Worm (Caenorhabditis elegans) whole organism, mixed stage, embryonic: Measurements from ENCODE around the gene T19D12.10.

Source experiments
- M03D4.4 ChIP-seq: sonication (generic microtip); optimal IDR thresholded peaks from 2 replicates; lab custom pipeline; 2017; ENCODE audit warnings: mild to moderate bottlenecking, missing genetic modification characterization, missing compliant biosample characterization
- bed-3 ChIP-seq: fragments of 200-800 bp; sonication (Bioruptor generic); optimal IDR thresholded peaks from 3 replicates; lab custom pipeline; 2018; ENCODE audit warnings: mild to moderate bottlenecking, missing genetic modification characterization, moderate library complexity, missing compliant biosample characterization
- blmp-1 ChIP-seq: fragments of 150-350 bp; optimal IDR thresholded peaks from 2 replicates; lab custom pipeline; 2014; ENCODE audit warnings: missing biosample characterization, missing genetic modification characterization
- ceh-39 ChIP-seq: fragments of 150-350 bp; optimal IDR thresholded peaks from 2 replicates; lab custom pipeline; 2014; ENCODE audit warnings: missing biosample characterization, missing genetic modification characterization
- ceh-43 ChIP-seq: fragments of 200-800 bp; sonication (Bioruptor generic); optimal IDR thresholded peaks from 2 replicates; lab custom pipeline; 2018; ENCODE audit warnings: mild to moderate bottlenecking, missing genetic modification characterization, moderate library complexity, missing compliant biosample characterization
- ceh-83 ChIP-seq: fragments of 200-800 bp; sonication (Bioruptor generic); optimal IDR thresholded peaks from 2 replicates; lab custom pipeline; 2018; ENCODE audit warnings: mild to moderate bottlenecking, missing genetic modification characterization, missing compliant biosample characterization
- ces-1 ChIP-seq: fragments of 150-350 bp; optimal IDR thresholded peaks from 2 replicates; lab custom pipeline; 2014; ENCODE audit warnings: missing biosample characterization, missing genetic modification reagents, missing genetic modification characterization
- drap-1 ChIP-seq: fragments of 200-800 bp; sonication (Bioruptor generic); optimal IDR thresholded peaks from 3 replicates; lab custom pipeline; 2018; ENCODE audit warnings: mild to moderate bottlenecking, missing genetic modification characterization, missing compliant biosample characterization
- elt-1 ChIP-seq: sonication (generic microtip); optimal IDR thresholded peaks from 2 replicates; lab custom pipeline; 2017; ENCODE audit warnings: missing genetic modification characterization, mild to moderate bottlenecking, missing compliant biosample characterization, antibody characterized with exemption, moderate library complexity, borderline replicate concordance; ENCODE audit not compliant: insufficient read depth
- elt-3 ChIP-seq: fragments of 150-350 bp; optimal IDR thresholded peaks from 2 replicates; lab custom pipeline; 2014; ENCODE audit warnings: missing biosample characterization, missing genetic modification characterization
- flh-1 ChIP-seq: fragments of 200-800 bp; sonication (Bioruptor generic); optimal IDR thresholded peaks from 2 replicates; lab custom pipeline; 2018; ENCODE audit warnings: mild to moderate bottlenecking, missing genetic modification characterization, moderate library complexity, missing compliant biosample characterization
- ham-2 ChIP-seq: fragments of 200-800 bp; sonication (Bioruptor generic); optimal IDR thresholded peaks from 2 replicates; lab custom pipeline; 2018; ENCODE audit warnings: mild to moderate bottlenecking, missing genetic modification characterization, missing compliant biosample characterization
- hlh-1 ChIP-seq: fragments of 150-350 bp; optimal IDR thresholded peaks from 2 replicates; lab custom pipeline; 2014; ENCODE audit warnings: missing biosample characterization, missing genetic modification reagents, missing genetic modification characterization
- lin-13 ChIP-seq: fragments of 150-350 bp; optimal IDR thresholded peaks from 2 replicates; lab custom pipeline; 2014; ENCODE audit warnings: missing biosample characterization, missing genetic modification characterization
- lin-32 ChIP-seq: fragments of 200-800 bp; sonication (Bioruptor generic); optimal IDR thresholded peaks from 2 replicates; lab custom pipeline; 2018; ENCODE audit warnings: mild to moderate bottlenecking, missing genetic modification characterization, missing compliant biosample characterization
- lsy-2 ChIP-seq: fragments of 150-350 bp; optimal IDR thresholded peaks from 2 replicates; lab custom pipeline; 2014; ENCODE audit warnings: missing biosample characterization, missing genetic modification characterization
- mab-5 ChIP-seq: fragments of 150-350 bp; optimal IDR thresholded peaks from 2 replicates; lab custom pipeline; 2014; ENCODE audit warnings: missing biosample characterization, missing genetic modification characterization
- mls-2 ChIP-seq: sonication (generic microtip); optimal IDR thresholded peaks from 2 replicates; lab custom pipeline; 2016; ENCODE audit warnings: mild to moderate bottlenecking, missing genetic modification characterization, moderate library complexity, missing compliant biosample characterization
- nhr-12 ChIP-seq: fragments of 150-350 bp; optimal IDR thresholded peaks from 2 replicates; lab custom pipeline; 2014; ENCODE audit warnings: missing biosample characterization, missing genetic modification characterization
- nhr-76 ChIP-seq: sonication (generic microtip); optimal IDR thresholded peaks from 2 replicates; lab custom pipeline; 2017; ENCODE audit warnings: missing biosample characterization, missing genetic modification characterization
- pha-4 ChIP-seq: fragments of 150-350 bp; optimal IDR thresholded peaks from 2 replicates; lab custom pipeline; 2018; ENCODE audit warnings: missing biosample characterization, missing genetic modification reagents, missing genetic modification characterization
- snpc-4 ChIP-seq: fragments of 150-350 bp; optimal IDR thresholded peaks from 2 replicates; lab custom pipeline; 2014; ENCODE audit warnings: missing biosample characterization, missing genetic modification characterization
- tbx-8 ChIP-seq: fragments of 200-800 bp; sonication (Bioruptor generic); optimal IDR thresholded peaks from 2 replicates; lab custom pipeline; 2018; ENCODE audit warnings: mild to moderate bottlenecking, missing genetic modification characterization, moderate library complexity, missing compliant biosample characterization
- unc-120 ChIP-seq: sonication (generic microtip); optimal IDR thresholded peaks from 2 replicates; lab custom pipeline; 2017; ENCODE audit warnings: missing genetic modification characterization, missing compliant biosample characterization; ENCODE audit not compliant: poor library complexity, severe bottlenecking
- unc-39 ChIP-seq: fragments of 150-350 bp; optimal IDR thresholded peaks from 2 replicates; lab custom pipeline; 2014; ENCODE audit warnings: missing biosample characterization, missing genetic modification characterization
- unc-62 ChIP-seq: fragments of 150-350 bp; optimal IDR thresholded peaks from 2 replicates; lab custom pipeline; 2014; ENCODE audit warnings: missing biosample characterization, missing genetic modification reagents, missing genetic modification characterization
- ztf-11 ChIP-seq: fragments of 150-350 bp; optimal IDR thresholded peaks from 2 replicates; lab custom pipeline; 2014; ENCODE audit warnings: missing biosample characterization, missing genetic modification characterization

Gene T19D12.10

ce11 chrII:6658766-6659165 is at the start of gene T19D12.10:
T19D12.10 (minus strand) TSS chrII:6658866.
- TF ChIP-seq blmp-1 (no peak), mab-5 (no peak), flh-1 (no peak), ceh-39 (no peak)

ce11 chrII:6707496-6708260 is 49.0 kb upstream of the T19D12.10 start:
- TF ChIP-seq ces-1 (GFP tag; lab: Kevin White, UChicago), result peak; percentile 49
- no peak for TF ChIP-seq bed-3
- TF ChIP-seq pha-4, result no peak
- TF ChIP-seq ham-2 (GFP tag; lab: Kevin White, UChicago), result no peak
- no peak for TF ChIP-seq blmp-1
- TF ChIP-seq unc-62 (GFP tag; lab: Kevin White, UChicago), result peak; percentile 50
- no peak for TF ChIP-seq nhr-76 (tag; lab: Kevin White, UChicago)
- no peak for TF ChIP-seq snpc-4 (tag; lab: Kevin White, UChicago)
- TF ChIP-seq mab-5, result no peak
- TF ChIP-seq unc-120 (tag; lab: Kevin White, UChicago), result peak; percentile 34
- no peak for TF ChIP-seq ztf-11 (tag; lab: Kevin White, UChicago)
- TF ChIP-seq hlh-1 (tag; lab: Kevin White, UChicago), result peak; percentile 61

- TF ChIP-seq ces-1 (GFP tag; lab: Kevin White, UChicago) (peak; percentile 82), blmp-1 (no peak)
Measured at ce11 chrII:6706552-6707091, 48.0 kb upstream of the T19D12.10 start.

- no peak for TF ChIP-seq flh-1
- no peak for TF ChIP-seq ces-1 (GFP tag; lab: Kevin White, UChicago)
- peak; percentile 85 for TF ChIP-seq unc-62 (GFP tag; lab: Kevin White, UChicago)
- TF ChIP-seq unc-120 (tag; lab: Kevin White, UChicago), result peak; percentile 35
Measured at ce11 chrII:6705593-6706228, 47.0 kb upstream of the T19D12.10 start, which contains the start of gene rpy-1. rpy-1 (minus strand) TSS chrII:6705643.

- TF ChIP-seq blmp-1, result no peak
- no peak for TF ChIP-seq unc-39 (tag; lab: Kevin White, UChicago)
- TF ChIP-seq mls-2 (tag; lab: Kevin White, UChicago), result no peak
- TF ChIP-seq drap-1 (GFP tag; lab: Kevin White, UChicago), result no peak
- TF ChIP-seq nhr-12 (tag; lab: Kevin White, UChicago), result no peak
- TF ChIP-seq elt-1, result no peak
- TF ChIP-seq tbx-8, result no peak
- TF ChIP-seq bed-3, result no peak
- no peak for TF ChIP-seq lin-13 (tag; lab: Kevin White, UChicago)
Measured at ce11 chrII:6701497-6701896, 42.8 kb upstream of the T19D12.10 start, which contains the start of gene C18H9.6. C18H9.6 (minus strand) TSS chrII:6701625.

- TF ChIP-seq mls-2 (tag; lab: Kevin White, UChicago) (no peak), elt-3 (tag; lab: Kevin White, UChicago) (no peak), lsy-2 (tag; lab: Kevin White, UChicago) (no peak), mab-5 (no peak), ztf-11 (tag; lab: Kevin White, UChicago) (no peak), M03D4.4 (no peak), tbx-8 (no peak), nhr-76 (tag; lab: Kevin White, UChicago) (no peak), lin-32 (GFP tag; lab: Kevin White, UChicago) (no peak), flh-1 (no peak), snpc-4 (tag; lab: Kevin White, UChicago) (no peak), ceh-43 (GFP tag; lab: Kevin White, UChicago) (no peak), ceh-83 (no peak)
Measured at ce11 chrII:6698784-6699183, 40.1 kb upstream of the T19D12.10 start, which contains the start of gene C18H9.1. C18H9.1 (plus strand) TSS chrII:6699084.
